Worm (Caenorhabditis elegans) whole organism, midembryonic: Measurements from ENCODE around the gene zyg-8.

Experiments used
- T22C8.4 ChIP-seq: fragments of 200-800 bp; sonication (Bioruptor generic); IDR thresholded peaks from 2 replicates; pipeline ENCODE4 v1.3.6; 2022; ENCODE audit warnings: missing genetic modification characterization, missing compliant biosample characterization
- flt-1 ChIP-seq: fragments of 200-800 bp; sonication (Bioruptor generic); IDR thresholded peaks from 2 replicates; pipeline ENCODE4 v1.3.6; 2022; ENCODE audit warnings: missing genetic modification characterization, missing compliant biosample characterization
- klf-2 ChIP-seq: fragments of 200-800 bp; sonication (Bioruptor generic); conservative IDR thresholded peaks from 2 replicates; pipeline ENCODE4 v1.3.6; 2022; ENCODE audit warnings: missing genetic modification reagents, missing genetic modification characterization, missing compliant biosample characterization
- med-1 ChIP-seq: sonication (generic microtip); optimal IDR thresholded peaks from 2 replicates; lab custom pipeline; 2017; ENCODE audit warnings: missing genetic modification characterization, mild to moderate bottlenecking, missing compliant biosample characterization, antibody characterized with exemption, missing genetic modification reagents; ENCODE audit not compliant: insufficient read depth
- tab-1 ChIP-seq: fragments of 200-800 bp; sonication (Bioruptor generic); IDR thresholded peaks from 2 replicates; pipeline ENCODE4 v1.3.6; 2022; ENCODE audit warnings: missing genetic modification characterization, missing compliant biosample characterization

- TF ChIP-seq T22C8.4 (GFP tag; lab: Robert Waterston, UW) (no peak), klf-2 (no peak), med-1 (GFP tag; lab: Kevin White, UChicago) (no peak), tab-1 (GFP tag; lab: Robert Waterston, UW) (no peak), flt-1 (GFP tag; lab: Robert Waterston, UW) (no peak)
Measured at ce11 chrIII:12063934-12064333, 2.4 kb downstream of the zyg-8 start.
